Worm (Caenorhabditis elegans): Measurements from ENCODE around the gene F54D1.6.

F54D1.6 gene

DNA sequence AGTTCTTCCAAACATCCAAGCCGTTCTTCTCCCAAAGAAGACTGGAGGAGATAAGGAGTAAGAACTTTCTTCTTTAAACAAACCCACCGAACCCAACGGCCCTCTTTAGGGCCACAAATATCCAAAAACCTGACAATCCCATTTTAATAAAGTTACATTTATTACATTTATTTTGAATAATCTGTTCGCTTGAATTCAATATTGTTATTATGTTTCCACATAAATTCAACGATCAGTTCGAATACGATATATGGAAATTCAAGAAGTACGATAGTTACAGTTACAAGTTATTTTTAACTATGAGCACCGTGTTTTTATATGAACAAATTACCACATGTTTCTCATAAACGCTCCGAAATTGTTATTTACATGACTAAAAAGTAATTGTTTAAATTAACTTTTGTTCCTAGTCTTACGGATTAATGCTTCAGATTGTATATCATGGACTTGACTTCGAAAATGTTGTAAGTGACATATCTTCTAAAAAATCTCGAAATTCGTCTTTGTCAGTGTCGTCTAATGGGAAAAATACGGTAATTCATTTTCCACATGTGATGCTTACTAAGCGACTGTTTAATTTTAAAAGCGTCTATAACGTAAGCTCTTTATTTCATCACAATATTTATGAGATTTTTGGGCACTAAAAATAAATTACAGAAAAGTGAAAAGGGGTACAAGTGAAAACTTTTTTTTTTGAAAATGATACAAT is 53.3 kb downstream of the F54D1.6 start:
- no peak for TF ChIP-seq zag-1 (tag; optimal IDR thresholded peaks at IDR 0.05)
- no peak for TF ChIP-seq nhr-129 (tag; optimal IDR thresholded peaks at IDR 0.05)
- TF ChIP-seq Y55F3AM.14 (GFP tag; optimal IDR thresholded peaks at IDR 0.05) = no peak
- no peak for TF ChIP-seq mbf-1 (tag; optimal IDR thresholded peaks at IDR 0.05)
- TF ChIP-seq F13H6.1 (tag; optimal IDR thresholded peaks at IDR 0.05) = no peak
- no peak for TF ChIP-seq lsy-2 (tag; optimal IDR thresholded peaks at IDR 0.05)
- no peak for TF ChIP-seq snpc-4 (tag; optimal IDR thresholded peaks at IDR 0.05)
- TF ChIP-seq unc-55 (GFP tag; optimal IDR thresholded peaks at IDR 0.05) = no peak
- no peak for TF ChIP-seq mdl-1 (tag; optimal IDR thresholded peaks at IDR 0.05)
- no peak for TF ChIP-seq alr-1 (tag; optimal IDR thresholded peaks at IDR 0.05)
- TF ChIP-seq nhr-10 (tag; optimal IDR thresholded peaks at IDR 0.05) = no peak
- no peak for TF ChIP-seq nhr-6 (tag; optimal IDR thresholded peaks at IDR 0.05)
- TF ChIP-seq sma-3 (GFP tag; optimal IDR thresholded peaks at IDR 0.05) = no peak
- TF ChIP-seq ceh-82 (tag; optimal IDR thresholded peaks at IDR 0.05) = no peak
- no peak for TF ChIP-seq skn-1 (tag; optimal IDR thresholded peaks at IDR 0.05)

- TF ChIP-seq nhr-25 (tag; optimal IDR thresholded peaks at IDR 0.05) = no peak
- TF ChIP-seq crh-2 (tag; optimal IDR thresholded peaks at IDR 0.05) = no peak
- no peak for TF ChIP-seq nhr-129 (tag; optimal IDR thresholded peaks at IDR 0.05)
- no peak for TF ChIP-seq nhr-6 (tag; optimal IDR thresholded peaks at IDR 0.05)
- no peak for TF ChIP-seq snpc-4 (tag; optimal IDR thresholded peaks at IDR 0.05)
- TF ChIP-seq sma-9 (GFP tag; optimal IDR thresholded peaks at IDR 0.05) = no peak
- no peak for TF ChIP-seq sma-9 (tag; optimal IDR thresholded peaks at IDR 0.05)
- TF ChIP-seq zag-1 (tag; optimal IDR thresholded peaks at IDR 0.05) = no peak
- no peak for TF ChIP-seq ama-1 (optimal IDR thresholded peaks at IDR 0.05)
- TF ChIP-seq mab-5 (tag; optimal IDR thresholded peaks at IDR 0.05) = no peak
- TF ChIP-seq nhr-10 (tag; optimal IDR thresholded peaks at IDR 0.05) = no peak
- no peak for TF ChIP-seq lsy-2 (tag; optimal IDR thresholded peaks at IDR 0.05)
- TF ChIP-seq sem-4 (tag; optimal IDR thresholded peaks at IDR 0.05) = no peak
- TF ChIP-seq ceh-16 (tag; optimal IDR thresholded peaks at IDR 0.05) = no peak
- no peak for TF ChIP-seq nhr-237 (tag; optimal IDR thresholded peaks at IDR 0.05)
Observed at ce11 chrIV:11344288-11344687, 56.7 kb downstream of the F54D1.6 start.
